Worm (Caenorhabditis elegans): ENCODE data around the gene F09E10.7.

F09E10.7 gene

ce11 chrX:1486135-1486648, 15.5 kb downstream of the F09E10.7 start, which contains the start of the genes D1005.10 and dhs-25:
TSS of gene D1005.10 (minus strand) at chrX:1486185.
TSS of gene dhs-25 (plus strand) at chrX:1486532.
- TF ChIP-seq ham-2 (GFP tag; optimal IDR thresholded peaks at IDR 0.05), result no peak
- TF ChIP-seq lin-32 (GFP tag; optimal IDR thresholded peaks at IDR 0.05), result no peak
- TF ChIP-seq sem-2 (GFP tag; optimal IDR thresholded peaks at IDR 0.05), result no peak
- TF ChIP-seq mls-2 (tag; optimal IDR thresholded peaks at IDR 0.05), result no peak
- TF ChIP-seq tbx-8 (GFP tag; optimal IDR thresholded peaks at IDR 0.05), result no peak
- peak; percentile 21 for TF ChIP-seq lsy-2 (tag; optimal IDR thresholded peaks at IDR 0.05)
- no peak for TF ChIP-seq nhr-76 (tag; optimal IDR thresholded peaks at IDR 0.05)
- TF ChIP-seq nhr-12 (tag; optimal IDR thresholded peaks at IDR 0.05), result no peak
- TF ChIP-seq snpc-4 (tag; optimal IDR thresholded peaks at IDR 0.05), result no peak
- TF ChIP-seq M03D4.4 (tag; optimal IDR thresholded peaks at IDR 0.05), result no peak
- no peak for TF ChIP-seq ceh-83 (GFP tag; optimal IDR thresholded peaks at IDR 0.05)
- no peak for TF ChIP-seq mab-5 (tag; optimal IDR thresholded peaks at IDR 0.05)
- no peak for TF ChIP-seq ces-1 (GFP tag; optimal IDR thresholded peaks at IDR 0.05)
- peak; percentile 63 for TF ChIP-seq pha-4 (tag; optimal IDR thresholded peaks at IDR 0.05)
- TF ChIP-seq nhr-28 (tag; optimal IDR thresholded peaks at IDR 0.05), result no peak
- TF ChIP-seq zip-8 (tag; optimal IDR thresholded peaks at IDR 0.05), result peak; percentile 55
- TF ChIP-seq unc-62 (GFP tag; optimal IDR thresholded peaks at IDR 0.05), result peak; percentile 56
- no peak for TF ChIP-seq cnd-1 (tag; optimal IDR thresholded peaks at IDR 0.05)
- no peak for TF ChIP-seq drap-1 (GFP tag; optimal IDR thresholded peaks at IDR 0.05)
- no peak for TF ChIP-seq lin-13 (tag; optimal IDR thresholded peaks at IDR 0.05)
- TF ChIP-seq hlh-1 (tag; optimal IDR thresholded peaks at IDR 0.05), result peak; percentile 64
- TF ChIP-seq elt-1 (tag; optimal IDR thresholded peaks at IDR 0.05; ENCODE audit: borderline replicate concordance, insufficient read depth), result no peak
- no peak for TF ChIP-seq blmp-1 (tag; optimal IDR thresholded peaks at IDR 0.05)
- no peak for TF ChIP-seq ceh-39 (tag; optimal IDR thresholded peaks at IDR 0.05)
- no peak for TF ChIP-seq sptf-1 (tag; optimal IDR thresholded peaks at IDR 0.05)
- no peak for TF ChIP-seq bed-3 (GFP tag; optimal IDR thresholded peaks at IDR 0.05)
- TF ChIP-seq nhr-2 (tag; optimal IDR thresholded peaks at IDR 0.05), result no peak
- TF ChIP-seq ceh-43 (GFP tag; optimal IDR thresholded peaks at IDR 0.05), result no peak
- peak; percentile 27 for TF ChIP-seq mep-1 (tag; optimal IDR thresholded peaks at IDR 0.05)
- TF ChIP-seq nhr-237 (tag; optimal IDR thresholded peaks at IDR 0.05), result peak; percentile 19
- no peak for TF ChIP-seq elt-3 (tag; optimal IDR thresholded peaks at IDR 0.05)
- no peak for TF ChIP-seq unc-39 (tag; optimal IDR thresholded peaks at IDR 0.05)
- TF ChIP-seq ztf-11 (tag; optimal IDR thresholded peaks at IDR 0.05), result no peak
- TF ChIP-seq flh-1 (GFP tag; optimal IDR thresholded peaks at IDR 0.05), result no peak
- TF ChIP-seq unc-120 (tag; optimal IDR thresholded peaks at IDR 0.05; ENCODE audit: poor library complexity, severe bottlenecking), result no peak

- TF ChIP-seq zip-8 (tag; optimal IDR thresholded peaks at IDR 0.05), result no peak
- no peak for TF ChIP-seq drap-1 (GFP tag; optimal IDR thresholded peaks at IDR 0.05)
- no peak for TF ChIP-seq mls-2 (tag; optimal IDR thresholded peaks at IDR 0.05)
- no peak for TF ChIP-seq ztf-11 (tag; optimal IDR thresholded peaks at IDR 0.05)
- no peak for TF ChIP-seq lin-32 (GFP tag; optimal IDR thresholded peaks at IDR 0.05)
- TF ChIP-seq elt-3 (tag; optimal IDR thresholded peaks at IDR 0.05), result no peak
- TF ChIP-seq ceh-83 (GFP tag; optimal IDR thresholded peaks at IDR 0.05), result no peak
- no peak for TF ChIP-seq flh-1 (GFP tag; optimal IDR thresholded peaks at IDR 0.05)
- TF ChIP-seq nhr-2 (tag; optimal IDR thresholded peaks at IDR 0.05), result no peak
- no peak for TF ChIP-seq snpc-4 (tag; optimal IDR thresholded peaks at IDR 0.05)
- no peak for TF ChIP-seq bed-3 (GFP tag; optimal IDR thresholded peaks at IDR 0.05)
Measured at ce11 chrX:1485718-1486117, 15.9 kb downstream of the F09E10.7 start, which contains the start of gene D1005.4. TSS of gene D1005.4 (minus strand) at chrX:1485818.

ce11 chrX:1483229-1483628, 18.4 kb downstream of the F09E10.7 start:
- TF ChIP-seq tbx-8 (GFP tag; optimal IDR thresholded peaks at IDR 0.05) (no peak), ceh-83 (GFP tag; optimal IDR thresholded peaks at IDR 0.05) (no peak), mls-2 (tag; optimal IDR thresholded peaks at IDR 0.05) (no peak), nhr-76 (tag; optimal IDR thresholded peaks at IDR 0.05) (no peak)

ce11 chrX:1480564-1480963, 21.1 kb downstream of the F09E10.7 start:
- TF ChIP-seq unc-120 (tag; optimal IDR thresholded peaks at IDR 0.05; ENCODE audit: poor library complexity, severe bottlenecking) (no peak), elt-3 (tag; optimal IDR thresholded peaks at IDR 0.05) (no peak), nhr-28 (tag; optimal IDR thresholded peaks at IDR 0.05) (no peak), ztf-11 (tag; optimal IDR thresholded peaks at IDR 0.05) (no peak), M03D4.4 (tag; optimal IDR thresholded peaks at IDR 0.05) (no peak), nhr-237 (tag; optimal IDR thresholded peaks at IDR 0.05) (no peak), ceh-39 (tag; optimal IDR thresholded peaks at IDR 0.05) (no peak), hlh-1 (tag; optimal IDR thresholded peaks at IDR 0.05) (no peak), snpc-4 (tag; optimal IDR thresholded peaks at IDR 0.05) (no peak), sem-2 (GFP tag; optimal IDR thresholded peaks at IDR 0.05) (no peak)
